Worm (Caenorhabditis elegans) whole organism, mixed stage, embryonic: ENCODE data around the gene pros-1.

Experiments
- M03D4.4 ChIP-seq: sonication (generic microtip); optimal IDR thresholded peaks from 2 replicates; lab custom pipeline; 2017; ENCODE audit warnings: mild to moderate bottlenecking, missing genetic modification characterization, missing compliant biosample characterization
- bed-3 ChIP-seq: fragments of 200-800 bp; sonication (Bioruptor generic); optimal IDR thresholded peaks from 3 replicates; lab custom pipeline; 2018; ENCODE audit warnings: mild to moderate bottlenecking, missing genetic modification characterization, moderate library complexity, missing compliant biosample characterization
- blmp-1 ChIP-seq: fragments of 150-350 bp; optimal IDR thresholded peaks from 2 replicates; lab custom pipeline; 2014; ENCODE audit warnings: missing biosample characterization, missing genetic modification characterization
- ceh-39 ChIP-seq: fragments of 150-350 bp; optimal IDR thresholded peaks from 2 replicates; lab custom pipeline; 2014; ENCODE audit warnings: missing biosample characterization, missing genetic modification characterization
- ceh-43 ChIP-seq: fragments of 200-800 bp; sonication (Bioruptor generic); optimal IDR thresholded peaks from 2 replicates; lab custom pipeline; 2018; ENCODE audit warnings: mild to moderate bottlenecking, missing genetic modification characterization, moderate library complexity, missing compliant biosample characterization
- ceh-83 ChIP-seq: fragments of 200-800 bp; sonication (Bioruptor generic); optimal IDR thresholded peaks from 2 replicates; lab custom pipeline; 2018; ENCODE audit warnings: mild to moderate bottlenecking, missing genetic modification characterization, missing compliant biosample characterization
- ces-1 ChIP-seq: fragments of 150-350 bp; optimal IDR thresholded peaks from 2 replicates; lab custom pipeline; 2014; ENCODE audit warnings: missing biosample characterization, missing genetic modification reagents, missing genetic modification characterization
- cnd-1 ChIP-seq: fragments of 200-800 bp; sonication (Bioruptor generic); optimal IDR thresholded peaks from 2 replicates; lab custom pipeline; 2018; ENCODE audit warnings: mild to moderate bottlenecking, missing genetic modification characterization, missing compliant biosample characterization
- drap-1 ChIP-seq: fragments of 200-800 bp; sonication (Bioruptor generic); optimal IDR thresholded peaks from 3 replicates; lab custom pipeline; 2018; ENCODE audit warnings: mild to moderate bottlenecking, missing genetic modification characterization, missing compliant biosample characterization
- elt-1 ChIP-seq: sonication (generic microtip); optimal IDR thresholded peaks from 2 replicates; lab custom pipeline; 2017; ENCODE audit warnings: missing genetic modification characterization, mild to moderate bottlenecking, missing compliant biosample characterization, antibody characterized with exemption, moderate library complexity, borderline replicate concordance; ENCODE audit not compliant: insufficient read depth
- elt-3 ChIP-seq: fragments of 150-350 bp; optimal IDR thresholded peaks from 2 replicates; lab custom pipeline; 2014; ENCODE audit warnings: missing biosample characterization, missing genetic modification characterization
- ham-2 ChIP-seq: fragments of 200-800 bp; sonication (Bioruptor generic); optimal IDR thresholded peaks from 2 replicates; lab custom pipeline; 2018; ENCODE audit warnings: mild to moderate bottlenecking, missing genetic modification characterization, missing compliant biosample characterization
- hlh-1 ChIP-seq: fragments of 150-350 bp; optimal IDR thresholded peaks from 2 replicates; lab custom pipeline; 2014; ENCODE audit warnings: missing biosample characterization, missing genetic modification reagents, missing genetic modification characterization
- lin-13 ChIP-seq: fragments of 150-350 bp; optimal IDR thresholded peaks from 2 replicates; lab custom pipeline; 2014; ENCODE audit warnings: missing biosample characterization, missing genetic modification characterization
- lin-32 ChIP-seq: fragments of 200-800 bp; sonication (Bioruptor generic); optimal IDR thresholded peaks from 2 replicates; lab custom pipeline; 2018; ENCODE audit warnings: mild to moderate bottlenecking, missing genetic modification characterization, missing compliant biosample characterization
- lsy-2 ChIP-seq: fragments of 150-350 bp; optimal IDR thresholded peaks from 2 replicates; lab custom pipeline; 2014; ENCODE audit warnings: missing biosample characterization, missing genetic modification characterization
- mep-1 ChIP-seq: fragments of 150-350 bp; optimal IDR thresholded peaks from 2 replicates; lab custom pipeline; 2017; ENCODE audit warnings: missing biosample characterization, missing genetic modification reagents, missing genetic modification characterization, inconsistent platforms
- mls-2 ChIP-seq: sonication (generic microtip); optimal IDR thresholded peaks from 2 replicates; lab custom pipeline; 2016; ENCODE audit warnings: mild to moderate bottlenecking, missing genetic modification characterization, moderate library complexity, missing compliant biosample characterization
- nhr-12 ChIP-seq: fragments of 150-350 bp; optimal IDR thresholded peaks from 2 replicates; lab custom pipeline; 2014; ENCODE audit warnings: missing biosample characterization, missing genetic modification characterization
- nhr-2 ChIP-seq: fragments of 150-350 bp; optimal IDR thresholded peaks from 2 replicates; lab custom pipeline; 2014; ENCODE audit warnings: missing biosample characterization, missing genetic modification characterization
- nhr-237 ChIP-seq: fragments of 150-350 bp; optimal IDR thresholded peaks from 2 replicates; lab custom pipeline; 2014; ENCODE audit warnings: missing biosample characterization, missing genetic modification characterization
- nhr-28 ChIP-seq: fragments of 150-350 bp; optimal IDR thresholded peaks from 2 replicates; lab custom pipeline; 2014; ENCODE audit warnings: missing biosample characterization, missing genetic modification characterization
- nhr-76 ChIP-seq: sonication (generic microtip); optimal IDR thresholded peaks from 2 replicates; lab custom pipeline; 2017; ENCODE audit warnings: missing biosample characterization, missing genetic modification characterization
- pha-4 ChIP-seq: fragments of 150-350 bp; optimal IDR thresholded peaks from 2 replicates; lab custom pipeline; 2018; ENCODE audit warnings: missing biosample characterization, missing genetic modification reagents, missing genetic modification characterization
- sem-2 ChIP-seq: fragments of 200-800 bp; sonication (Bioruptor generic); optimal IDR thresholded peaks from 2 replicates; lab custom pipeline; 2018; ENCODE audit warnings: mild to moderate bottlenecking, missing genetic modification characterization, missing compliant biosample characterization
- snpc-4 ChIP-seq: fragments of 150-350 bp; optimal IDR thresholded peaks from 2 replicates; lab custom pipeline; 2014; ENCODE audit warnings: missing biosample characterization, missing genetic modification characterization
- sptf-1 ChIP-seq: sonication (generic microtip); optimal IDR thresholded peaks from 2 replicates; lab custom pipeline; 2017; ENCODE audit warnings: mild to moderate bottlenecking, missing genetic modification characterization, moderate library complexity, missing compliant biosample characterization
- tbx-8 ChIP-seq: fragments of 200-800 bp; sonication (Bioruptor generic); optimal IDR thresholded peaks from 2 replicates; lab custom pipeline; 2018; ENCODE audit warnings: mild to moderate bottlenecking, missing genetic modification characterization, moderate library complexity, missing compliant biosample characterization
- unc-120 ChIP-seq: sonication (generic microtip); optimal IDR thresholded peaks from 2 replicates; lab custom pipeline; 2017; ENCODE audit warnings: missing genetic modification characterization, missing compliant biosample characterization; ENCODE audit not compliant: poor library complexity, severe bottlenecking
- unc-62 ChIP-seq: fragments of 150-350 bp; optimal IDR thresholded peaks from 2 replicates; lab custom pipeline; 2014; ENCODE audit warnings: missing biosample characterization, missing genetic modification reagents, missing genetic modification characterization
- zip-8 ChIP-seq: fragments of 150-350 bp; optimal IDR thresholded peaks from 2 replicates; lab custom pipeline; 2014; ENCODE audit warnings: missing biosample characterization, missing genetic modification characterization
- ztf-11 ChIP-seq: fragments of 150-350 bp; optimal IDR thresholded peaks from 2 replicates; lab custom pipeline; 2014; ENCODE audit warnings: missing biosample characterization, missing genetic modification characterization

The pros-1 gene

DNA sequence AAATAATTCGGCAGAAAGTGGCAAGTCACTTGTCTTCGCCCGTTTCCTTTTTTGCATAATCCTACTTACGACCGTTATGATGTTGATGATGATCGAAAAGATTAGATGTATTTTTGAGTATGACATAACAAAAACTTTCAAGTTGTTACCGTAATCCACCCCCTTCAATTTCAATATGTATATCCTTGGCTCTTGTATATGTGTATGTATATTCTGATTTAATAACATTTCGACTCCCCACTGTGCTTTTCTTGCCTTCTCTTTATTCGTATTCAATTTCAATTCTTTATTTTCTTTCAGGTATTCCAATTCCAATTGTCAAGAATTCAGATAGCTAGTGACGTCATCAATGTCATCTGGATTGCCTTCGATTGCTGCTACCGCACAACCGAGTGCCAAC lies at the start of gene pros-1:
Gene pros-1 (plus strand): TSS at position 301 of the 400 bp plus-strand sequence.
- TF ChIP-seq elt-3 (tag; lab: Kevin White, UChicago) (no peak), nhr-2 (no peak), ceh-83 (GFP tag; lab: Kevin White, UChicago) (no peak), unc-120 (tag; lab: Kevin White, UChicago) (no peak), zip-8 (tag; lab: Kevin White, UChicago) (no peak), nhr-28 (tag; lab: Kevin White, UChicago) (no peak), cnd-1 (tag; lab: Kevin White, UChicago) (no peak), ztf-11 (tag; lab: Kevin White, UChicago) (no peak), M03D4.4 (no peak), nhr-12 (no peak), unc-62 (GFP tag; lab: Kevin White, UChicago) (no peak), ceh-43 (GFP tag; lab: Kevin White, UChicago) (no peak)

DNA sequence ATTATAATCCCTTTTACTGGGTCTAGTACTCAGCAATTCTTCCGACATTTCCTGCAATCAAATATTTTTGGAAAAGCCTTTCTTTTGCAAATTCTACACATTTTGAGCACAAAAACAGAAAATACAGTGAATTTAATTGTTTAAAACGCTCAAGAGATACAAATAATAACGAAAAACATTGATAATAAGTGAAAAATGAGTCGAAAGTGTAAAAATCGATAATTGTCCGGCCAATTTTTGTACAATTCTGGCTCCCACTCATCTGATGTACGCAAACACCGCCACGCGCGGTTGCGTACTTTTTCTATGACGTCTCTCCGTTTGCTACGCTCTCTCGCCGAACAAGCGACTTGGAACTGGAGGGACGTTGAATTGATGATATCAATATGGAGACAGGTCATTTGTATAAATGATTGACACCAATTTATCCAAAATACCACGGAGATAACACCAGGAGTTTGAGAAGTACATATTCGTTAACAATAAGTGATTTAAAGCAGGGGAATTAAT lies 46.2 kb upstream of the pros-1 start, which contains the start of gene lin-36:
Gene lin-36 (minus strand): TSS at position 51 of the 510 bp plus-strand sequence.
- TF ChIP-seq elt-1 (tag; lab: Kevin White, UChicago), result peak; percentile 47
- peak; percentile 54 for TF ChIP-seq pha-4 (tag; lab: Kevin White, UChicago)
- peak; percentile 44 for TF ChIP-seq sptf-1 (tag; lab: Kevin White, UChicago)
- peak; percentile 36 for TF ChIP-seq nhr-2
- TF ChIP-seq zip-8 (tag; lab: Kevin White, UChicago), result no peak
- TF ChIP-seq mls-2 (tag; lab: Kevin White, UChicago), result peak; percentile 59
- no peak for TF ChIP-seq ces-1 (GFP tag; lab: Kevin White, UChicago)
- peak; percentile 86 for TF ChIP-seq lin-13
- peak; percentile 53 for TF ChIP-seq ham-2 (GFP tag; lab: Kevin White, UChicago)
- TF ChIP-seq hlh-1, result peak; percentile 14
- peak; percentile 56 for TF ChIP-seq M03D4.4
- TF ChIP-seq unc-120 (tag; lab: Kevin White, UChicago), result peak; percentile 90
- no peak for TF ChIP-seq snpc-4
- no peak for TF ChIP-seq cnd-1 (tag; lab: Kevin White, UChicago)
- peak; percentile 32 for TF ChIP-seq elt-3 (tag; lab: Kevin White, UChicago)
- peak; percentile 43 for TF ChIP-seq drap-1
- TF ChIP-seq lsy-2 (tag; lab: Kevin White, UChicago), result peak; percentile 79
- TF ChIP-seq ceh-43 (GFP tag; lab: Kevin White, UChicago), result peak; percentile 24
- TF ChIP-seq bed-3 (GFP tag; lab: Kevin White, UChicago), result no peak
- no peak for TF ChIP-seq sem-2
- no peak for TF ChIP-seq lin-32 (GFP tag; lab: Kevin White, UChicago)
- peak; percentile 87 for TF ChIP-seq mep-1 (tag; lab: Kevin White, UChicago)
- TF ChIP-seq ceh-39, result peak; percentile 97
- no peak for TF ChIP-seq tbx-8
- no peak for TF ChIP-seq nhr-76
- TF ChIP-seq unc-62 (GFP tag; lab: Kevin White, UChicago), result peak; percentile 97
- TF ChIP-seq nhr-237 (tag; lab: Kevin White, UChicago), result peak; percentile 70

DNA sequence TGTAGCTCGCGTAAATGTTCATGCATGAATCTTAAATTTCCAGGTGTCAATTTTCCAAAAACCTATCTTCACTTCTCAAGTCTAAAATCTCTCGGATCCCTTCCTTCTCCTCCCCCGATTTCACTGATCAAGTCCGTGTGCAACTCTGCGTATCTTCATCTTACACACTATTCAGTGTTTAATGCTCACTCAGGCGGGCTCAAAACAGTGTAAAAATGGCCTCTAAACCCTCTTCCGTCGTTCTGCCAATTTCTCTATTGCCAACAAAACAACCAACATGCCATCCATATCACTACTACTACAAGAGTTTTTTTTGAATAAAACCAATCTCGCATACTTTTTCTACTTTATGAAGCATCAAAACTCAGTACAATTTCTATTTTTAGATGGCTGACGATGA lies 45.0 kb upstream of the pros-1 start, which contains the start of gene F44B9.2:
Gene F44B9.2 (plus strand): TSS at position 387 of the 400 bp plus-strand sequence.
- no peak for TF ChIP-seq lin-13
- TF ChIP-seq unc-120 (tag; lab: Kevin White, UChicago), result peak; percentile 75
- TF ChIP-seq hlh-1, result peak; percentile 17

DNA sequence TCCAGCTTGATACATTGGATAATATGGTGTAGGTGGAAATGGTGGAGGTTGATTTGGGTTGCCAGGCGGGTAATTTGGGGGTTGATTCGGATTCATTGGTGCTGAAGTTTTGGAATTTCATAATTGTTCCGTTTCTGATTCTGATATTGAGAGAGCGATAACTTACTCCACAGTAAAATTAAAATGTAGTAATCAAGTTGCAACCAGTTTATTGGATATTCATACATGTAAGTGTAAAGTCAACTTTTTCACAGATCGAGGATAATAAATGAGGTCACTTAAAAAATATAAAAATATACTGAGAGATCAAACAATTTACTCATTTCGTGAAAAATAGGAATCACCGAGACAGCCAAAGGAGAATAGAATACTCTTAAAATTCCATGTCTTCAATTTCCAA lies 39.1 kb upstream of the pros-1 start, which contains the start of gene mdt-30:
Gene mdt-30 (minus strand): TSS at position 101 of the 400 bp plus-strand sequence.
- no peak for TF ChIP-seq pha-4 (tag; lab: Kevin White, UChicago)
- no peak for TF ChIP-seq nhr-237 (tag; lab: Kevin White, UChicago)
- no peak for TF ChIP-seq mls-2 (tag; lab: Kevin White, UChicago)
- no peak for TF ChIP-seq blmp-1 (tag; lab: Kevin White, UChicago)
- no peak for TF ChIP-seq ham-2 (GFP tag; lab: Kevin White, UChicago)
- TF ChIP-seq cnd-1 (tag; lab: Kevin White, UChicago), result no peak
- TF ChIP-seq nhr-12, result no peak
- TF ChIP-seq M03D4.4, result no peak
- no peak for TF ChIP-seq elt-3 (tag; lab: Kevin White, UChicago)
- TF ChIP-seq ceh-43 (GFP tag; lab: Kevin White, UChicago), result no peak
- no peak for TF ChIP-seq snpc-4
- TF ChIP-seq tbx-8, result no peak
- TF ChIP-seq drap-1, result no peak
- no peak for TF ChIP-seq ztf-11 (tag; lab: Kevin White, UChicago)
- no peak for TF ChIP-seq unc-62 (GFP tag; lab: Kevin White, UChicago)
- TF ChIP-seq mep-1 (tag; lab: Kevin White, UChicago), result no peak
